Worm (Caenorhabditis elegans) whole organism, late embryonic: ENCODE results near the gene lin-18.

Experiments used
- K02D7.2 ChIP-seq: sonication (generic microtip); optimal IDR thresholded peaks from 2 replicates; lab custom pipeline; 2017; ENCODE audit warnings: mild to moderate bottlenecking, missing genetic modification characterization, missing compliant biosample characterization
- ceh-22 ChIP-seq: sonication (generic microtip); optimal IDR thresholded peaks from 2 replicates; lab custom pipeline; 2017; ENCODE audit warnings: missing biosample characterization, missing genetic modification characterization
- hlh-30 ChIP-seq: sonication (generic microtip); optimal IDR thresholded peaks from 2 replicates; lab custom pipeline; 2017; ENCODE audit warnings: antibody characterized with exemption, missing genetic modification characterization, missing compliant biosample characterization; ENCODE audit not compliant: insufficient read depth
- lim-6 ChIP-seq: sonication (generic microtip); optimal IDR thresholded peaks from 2 replicates; lab custom pipeline; 2016; ENCODE audit warnings: missing genetic modification characterization, missing compliant biosample characterization

DNA sequence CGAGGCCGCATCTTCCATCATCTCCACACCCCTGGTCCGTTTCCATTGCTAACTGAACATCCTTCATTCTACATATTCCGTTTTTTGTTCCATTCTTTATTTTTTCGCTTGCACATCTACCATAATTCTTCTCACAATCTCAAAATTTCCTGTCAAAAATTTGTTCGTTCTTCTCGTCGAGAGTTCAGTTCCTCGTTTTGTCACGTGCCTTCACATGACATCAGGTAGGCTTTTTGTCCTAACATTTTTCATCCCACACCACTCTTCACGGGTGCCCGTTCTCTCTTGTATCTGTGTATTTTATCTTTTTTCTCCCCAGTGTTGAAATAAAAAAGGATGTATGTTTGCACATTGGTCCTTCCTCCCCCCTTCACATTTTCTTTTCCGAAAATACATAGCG, 32.1 kb downstream of the lin-18 start:
- TF ChIP-seq ceh-22 (tag; lab: Kevin White, UChicago) (no peak), K02D7.2 (no peak), lim-6 (tag; lab: Kevin White, UChicago) (no peak), hlh-30 (peak; percentile 53)
